Fruit fly (Drosophila melanogaster): ENCODE measurements around the gene CG17562.

DNA sequence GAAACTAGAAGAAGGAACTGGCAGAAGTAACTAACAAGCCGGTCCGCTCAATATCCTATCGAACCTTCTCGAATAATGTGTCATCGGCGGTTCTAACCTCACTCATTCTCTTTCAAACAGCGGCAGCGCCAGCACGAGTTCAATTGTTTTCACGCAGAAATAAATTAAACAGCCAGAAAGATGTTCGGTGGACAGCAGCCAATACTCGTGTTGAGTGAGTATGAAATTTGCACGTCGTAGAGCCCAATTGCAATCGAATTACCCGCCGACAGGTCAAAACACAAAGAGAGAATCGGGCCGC, 32.6 kb downstream of the CG17562 start:
- no peak for TF ChIP-seq CG8478 (optimal IDR thresholded peaks at IDR 0.05)
- TF ChIP-seq CTCF (optimal IDR thresholded peaks at IDR 0.05), result no peak
